Worm (Caenorhabditis elegans) whole organism, early embryonic: ENCODE measurements around the gene gpd-4.

Experiments used
- B0310.2 ChIP-seq: sonication (generic microtip); optimal IDR thresholded peaks from 2 replicates; lab custom pipeline; 2016; ENCODE audit warnings: mild to moderate bottlenecking, missing genetic modification characterization, missing compliant biosample characterization
- F13C5.2 ChIP-seq: sonication (generic microtip); optimal IDR thresholded peaks from 2 replicates; lab custom pipeline; 2017; ENCODE audit warnings: mild to moderate bottlenecking, missing genetic modification characterization, inconsistent platforms, missing compliant biosample characterization
- aly-1 ChIP-seq: sonication (generic microtip); optimal IDR thresholded peaks from 2 replicates; lab custom pipeline; 2016; ENCODE audit warnings: missing genetic modification characterization, missing compliant biosample characterization
- ama-1 ChIP-seq: fragments of 150-350 bp; optimal IDR thresholded peaks from 2 replicates; lab custom pipeline; 2014
- ceh-13 ChIP-seq: fragments of 200-800 bp; sonication (Bioruptor generic); optimal IDR thresholded peaks from 2 replicates; lab custom pipeline; 2018; ENCODE audit warnings: mild to moderate bottlenecking, missing genetic modification characterization, missing compliant biosample characterization
- ceh-36 ChIP-seq: sonication (generic microtip); optimal IDR thresholded peaks from 2 replicates; lab custom pipeline; 2016; ENCODE audit warnings: missing genetic modification characterization, inconsistent platforms, missing compliant biosample characterization
- ets-7 ChIP-seq: sonication (generic microtip); optimal IDR thresholded peaks from 2 replicates; lab custom pipeline; 2016; ENCODE audit warnings: missing genotype, missing genetic modification characterization, missing compliant biosample characterization
- flt-1 ChIP-seq: fragments of 200-800 bp; sonication (Bioruptor generic); IDR thresholded peaks from 2 replicates; pipeline ENCODE4 v1.3.6; 2022; ENCODE audit warnings: missing genetic modification characterization, missing compliant biosample characterization
- hmbx-1 ChIP-seq: sonication (generic microtip); optimal IDR thresholded peaks from 2 replicates; lab custom pipeline; 2016; ENCODE audit warnings: mild to moderate bottlenecking, missing genetic modification characterization, missing compliant biosample characterization
- hmg-4 ChIP-seq: fragments of 200-800 bp; sonication (Bioruptor generic); optimal IDR thresholded peaks from 2 replicates; lab custom pipeline; 2018; ENCODE audit warnings: mild to moderate bottlenecking, missing genetic modification characterization, missing compliant biosample characterization
- hnd-1 ChIP-seq: sonication (generic microtip); optimal IDR thresholded peaks from 2 replicates; lab custom pipeline; 2016; ENCODE audit warnings: missing genetic modification characterization, missing compliant biosample characterization
- pes-1 ChIP-seq: fragments of 200-800 bp; sonication (Bioruptor generic); IDR thresholded peaks from 2 replicates; pipeline ENCODE4 v1.3.6; 2022; ENCODE audit warnings: missing genetic modification reagents, missing genetic modification characterization, missing compliant biosample characterization
- scrt-1 ChIP-seq: fragments of 200-800 bp; sonication (Bioruptor generic); IDR thresholded peaks from 2 replicates; pipeline ENCODE4 v1.3.6; 2022; ENCODE audit warnings: missing genetic modification characterization, missing compliant biosample characterization
- sea-1 ChIP-seq: fragments of 200-800 bp; sonication (Bioruptor generic); conservative IDR thresholded peaks from 2 replicates; pipeline ENCODE4 v1.3.6; 2022; ENCODE audit warnings: missing genetic modification characterization, missing compliant biosample characterization
- tbx-11 ChIP-seq: fragments of 200-800 bp; sonication (Bioruptor generic); IDR thresholded peaks from 2 replicates; pipeline ENCODE4 v1.3.6; 2022; ENCODE audit warnings: missing genetic modification characterization, missing compliant biosample characterization
- tbx-37 ChIP-seq: fragments of 200-800 bp; sonication (Bioruptor generic); conservative IDR thresholded peaks from 2 replicates; pipeline ENCODE4 v1.3.6; 2022; ENCODE audit warnings: missing genetic modification reagents, missing genetic modification characterization, missing compliant biosample characterization
- tra-4 ChIP-seq: sonication (generic microtip); optimal IDR thresholded peaks from 2 replicates; lab custom pipeline; 2017; ENCODE audit warnings: missing genetic modification characterization, missing compliant biosample characterization

The gpd-4 gene

DNA sequence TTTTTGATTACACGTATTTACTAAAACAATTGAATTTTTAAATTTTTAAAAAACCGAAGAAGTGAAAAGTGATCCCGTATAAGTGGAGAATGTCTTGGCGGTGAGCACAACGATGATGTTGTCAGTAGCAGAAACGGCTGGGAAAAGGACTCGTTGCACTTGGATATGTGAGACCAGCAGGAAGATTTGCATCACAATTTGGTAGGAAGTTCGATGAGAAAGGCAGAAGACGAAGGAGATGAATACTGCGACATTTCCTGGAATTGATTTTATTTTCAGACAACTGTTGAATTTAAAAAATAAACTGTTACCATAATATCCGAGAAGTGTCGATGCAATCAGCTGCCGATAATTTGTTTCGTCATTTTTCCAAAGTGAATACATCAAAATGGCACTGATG is 28.8 kb downstream of the gpd-4 start, which contains the start of gene R05H5.4:
Gene R05H5.4, minus strand, starts transcription at position 101 of the 400 bp plus-strand sequence.
- TF ChIP-seq pes-1 (GFP tag; lab: Robert Waterston, UW) (no peak), ets-7 (tag; lab: Kevin White, UChicago) (no peak), scrt-1 (no peak), flt-1 (GFP tag; lab: Robert Waterston, UW) (no peak), ama-1 (lab: Kevin White, UChicago) (no peak)

ce11 chrII:10200759-10201158 is 29.7 kb downstream of the gpd-4 start, which contains the start of gene arv-1:
Gene arv-1, minus strand, starts transcription at chrII:10200823.
- peak; percentile 61; the same call in 1 of the 2 replicates for TF ChIP-seq pes-1 (GFP tag; lab: Robert Waterston, UW)
- peak; percentile 65; the same call in 1 of the 2 replicates for TF ChIP-seq tbx-37 (GFP tag; lab: Robert Waterston, UW)
- TF ChIP-seq B0310.2 (tag; lab: Kevin White, UChicago): no peak

ce11 chrII:10202275-10202674 is 31.2 kb downstream of the gpd-4 start:
- peak; percentile 84 for TF ChIP-seq hmg-4
- no peak for TF ChIP-seq hnd-1 (tag; lab: Kevin White, UChicago)
- TF ChIP-seq F13C5.2 (tag; lab: Kevin White, UChicago): peak; percentile 64

DNA sequence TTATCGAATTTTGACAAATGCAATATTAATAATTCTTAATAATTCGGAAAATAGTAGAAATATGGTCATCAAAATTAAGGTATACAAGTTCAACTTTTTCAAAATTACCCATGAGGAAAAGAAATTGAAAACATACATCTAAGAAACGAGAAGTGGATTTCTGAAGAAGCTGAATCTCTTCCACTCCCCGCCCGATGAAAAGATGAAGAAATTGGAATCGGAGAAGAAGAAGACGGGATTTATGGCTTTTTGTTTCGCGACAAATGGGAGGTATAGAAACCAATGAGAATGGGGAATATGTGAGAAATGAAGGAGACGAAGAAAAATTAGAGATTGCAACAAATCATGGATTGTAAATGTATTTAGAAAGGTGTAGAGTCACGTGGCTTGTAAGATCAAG is 32.0 kb downstream of the gpd-4 start:
- TF ChIP-seq tbx-37 (GFP tag; lab: Robert Waterston, UW) (no peak), sea-1 (no peak), ceh-36 (no peak), aly-1 (tag; lab: Kevin White, UChicago) (no peak), F13C5.2 (tag; lab: Kevin White, UChicago) (no peak), ets-7 (tag; lab: Kevin White, UChicago) (no peak), B0310.2 (tag; lab: Kevin White, UChicago) (no peak), tbx-11 (no peak), tra-4 (tag; lab: Kevin White, UChicago) (no peak), hmg-4 (no peak), flt-1 (GFP tag; lab: Robert Waterston, UW) (no peak)

ce11 chrII:10203765-10204164 is 32.7 kb downstream of the gpd-4 start:
- TF ChIP-seq hmbx-1 (tag; lab: Kevin White, UChicago) (no peak), ets-7 (tag; lab: Kevin White, UChicago) (no peak)

DNA sequence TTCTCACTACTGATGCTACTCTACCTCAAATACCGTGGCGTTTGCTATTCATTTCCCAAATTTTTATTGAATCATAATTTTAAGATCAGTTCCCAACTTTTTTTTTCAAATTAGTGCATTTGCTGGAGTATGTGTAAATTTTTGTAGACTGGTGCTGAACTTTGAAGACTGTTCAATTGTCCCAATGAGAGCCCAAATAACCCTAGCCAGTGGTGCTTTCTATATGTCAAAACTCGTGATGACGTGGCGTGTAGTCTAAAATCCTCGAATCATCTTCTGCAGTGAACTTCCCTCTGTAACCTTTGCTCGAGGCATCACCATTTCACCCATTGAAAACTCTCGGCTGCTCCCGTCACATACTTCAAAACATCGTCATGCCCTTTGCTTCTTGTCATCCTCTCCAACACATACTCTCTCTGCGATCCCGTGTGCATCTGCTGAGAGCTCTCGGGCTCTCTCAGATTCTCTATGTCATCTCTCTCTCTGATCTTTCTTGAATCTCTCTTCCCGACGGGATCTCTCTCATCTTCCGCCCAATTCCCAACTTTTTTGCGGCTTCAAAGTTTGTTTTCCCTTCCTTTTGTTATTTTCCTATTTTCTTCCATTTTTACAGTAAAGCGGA is 33.5 kb downstream of the gpd-4 start:
- TF ChIP-seq ceh-36 (no peak), hmbx-1 (tag; lab: Kevin White, UChicago) (no peak), aly-1 (tag; lab: Kevin White, UChicago) (no peak), tbx-37 (GFP tag; lab: Robert Waterston, UW) (no peak), B0310.2 (tag; lab: Kevin White, UChicago) (no peak), F13C5.2 (tag; lab: Kevin White, UChicago) (no peak), pes-1 (GFP tag; lab: Robert Waterston, UW) (no peak), scrt-1 (no peak), tbx-11 (no peak), ama-1 (lab: Kevin White, UChicago) (no peak), ceh-13 (no peak), tra-4 (tag; lab: Kevin White, UChicago) (no peak), flt-1 (GFP tag; lab: Robert Waterston, UW) (no peak), hmg-4 (no peak)

DNA sequence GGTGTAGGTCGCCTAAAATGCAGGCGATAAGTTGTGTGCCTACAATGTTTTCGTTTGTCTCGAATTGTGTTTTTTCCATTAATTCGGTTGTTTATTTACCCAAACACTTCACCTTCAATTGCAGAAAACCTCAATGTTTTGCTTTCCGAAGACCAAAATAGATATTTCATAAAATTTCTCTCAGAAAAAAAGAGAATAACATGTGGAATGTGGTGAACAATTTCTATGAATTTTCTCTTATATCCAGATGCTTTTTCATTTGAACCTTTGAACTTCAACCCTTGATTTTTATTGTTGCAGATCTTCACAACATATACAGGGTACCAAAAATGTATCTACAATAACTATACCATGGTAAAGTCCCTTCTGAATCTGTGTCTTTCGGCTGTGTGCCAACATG is 35.4 kb downstream of the gpd-4 start, which contains the start of gene T01E8.1:
Gene T01E8.1, plus strand, starts transcription at position 301 of the 400 bp plus-strand sequence.
- TF ChIP-seq ama-1 (lab: Kevin White, UChicago) (no peak), hmbx-1 (tag; lab: Kevin White, UChicago) (no peak), ceh-13 (no peak), flt-1 (GFP tag; lab: Robert Waterston, UW) (no peak), B0310.2 (tag; lab: Kevin White, UChicago) (no peak), tbx-11 (no peak), tbx-37 (GFP tag; lab: Robert Waterston, UW) (no peak), aly-1 (tag; lab: Kevin White, UChicago) (no peak), F13C5.2 (tag; lab: Kevin White, UChicago) (no peak), hnd-1 (tag; lab: Kevin White, UChicago) (no peak), hmg-4 (no peak), sea-1 (no peak), ets-7 (tag; lab: Kevin White, UChicago) (no peak), pes-1 (GFP tag; lab: Robert Waterston, UW) (no peak), ceh-36 (no peak), scrt-1 (no peak)

DNA sequence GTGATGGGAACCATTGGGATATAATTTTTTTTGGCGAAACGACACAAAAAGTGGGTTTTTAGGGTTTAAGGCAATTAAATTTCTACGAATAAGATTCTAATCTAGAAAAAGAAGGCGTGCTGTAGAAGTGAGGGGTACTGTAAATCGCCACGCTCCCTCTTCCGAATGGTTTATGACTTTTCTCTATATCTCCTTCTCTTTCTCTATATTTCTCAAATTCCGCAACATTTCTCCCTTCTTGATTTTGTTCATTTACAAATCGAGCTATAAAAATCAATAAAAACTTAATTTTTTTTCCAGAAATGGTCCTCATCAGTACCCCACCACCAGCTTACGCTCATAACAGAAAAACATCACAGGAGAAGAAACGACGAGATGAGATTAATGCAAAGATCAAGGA is 47.1 kb downstream of the gpd-4 start, which contains the start of gene ref-1:
Gene ref-1, plus strand, starts transcription at position 301 of the 400 bp plus-strand sequence.
- TF ChIP-seq hmbx-1 (tag; lab: Kevin White, UChicago) (no peak), ceh-13 (no peak), hmg-4 (no peak), hnd-1 (tag; lab: Kevin White, UChicago) (no peak), tra-4 (tag; lab: Kevin White, UChicago) (no peak), ceh-36 (no peak), sea-1 (no peak), flt-1 (GFP tag; lab: Robert Waterston, UW) (no peak), F13C5.2 (tag; lab: Kevin White, UChicago) (no peak), ama-1 (lab: Kevin White, UChicago) (no peak), tbx-37 (GFP tag; lab: Robert Waterston, UW) (no peak), B0310.2 (tag; lab: Kevin White, UChicago) (no peak), ets-7 (tag; lab: Kevin White, UChicago) (no peak)
